Worm (Caenorhabditis elegans) whole organism, young adult: ENCODE results near the gene F45E1.4.
A peak's percentile ranks its signal among the peaks of the same experiment; 100 is the strongest.

ENCODE experiments used
- F10E7.11 ChIP-seq: sonication (generic microtip); optimal IDR thresholded peaks from 2 replicates; lab custom pipeline; 2017; ENCODE audit warnings: mild to moderate bottlenecking, missing genetic modification characterization, moderate library complexity, missing compliant biosample characterization
- F49E8.2 ChIP-seq: sonication (generic microtip); optimal IDR thresholded peaks from 3 replicates; lab custom pipeline; 2017; ENCODE audit warnings: missing genetic modification characterization, mild to moderate bottlenecking, missing compliant biosample characterization, antibody characterized with exemption, moderate library complexity; ENCODE audit not compliant: insufficient read depth
- F57A8.1 ChIP-seq: fragments of 200-800 bp; sonication (Bioruptor generic); optimal IDR thresholded peaks from 2 replicates; lab custom pipeline; 2018; ENCODE audit warnings: mild to moderate bottlenecking, missing genetic modification characterization, moderate library complexity, missing compliant biosample characterization
- F57C9.4 ChIP-seq: sonication (generic microtip); optimal IDR thresholded peaks from 2 replicates; lab custom pipeline; 2017; ENCODE audit warnings: mild to moderate bottlenecking, missing genetic modification characterization, missing compliant biosample characterization
- Y53F4B.3 ChIP-seq: fragments of 200-800 bp; sonication (Bioruptor generic); IDR thresholded peaks from 2 replicates; pipeline ENCODE4 v1.3.6; 2022; ENCODE audit warnings: missing genetic modification reagents, missing genetic modification characterization, missing compliant biosample characterization
- athp-1 ChIP-seq: sonication (generic microtip); optimal IDR thresholded peaks from 2 replicates; lab custom pipeline; 2017; ENCODE audit warnings: mild to moderate bottlenecking, missing genetic modification characterization, missing compliant biosample characterization
- attf-5 ChIP-seq: fragments of 200-800 bp; sonication (Bioruptor generic); optimal IDR thresholded peaks from 2 replicates; lab custom pipeline; 2018; ENCODE audit warnings: mild to moderate bottlenecking, missing genetic modification characterization, missing compliant biosample characterization
- cebp-1 ChIP-seq, 2 experiments: fragments of 200-800 bp in 1 of 2; sonication (Bioruptor generic) in 1 of 2; sonication (generic microtip) in 1 of 2; IDR thresholded peaks in 1 of 2; optimal IDR thresholded peaks in 1 of 2; 2 replicates each; pipeline versions ENCODE4 v1.3.6 to Lab custom; 2017 to 2022; ENCODE audit warnings: missing compliant biosample characterization in 2 of 2, missing genetic modification characterization in 2 of 2, mild to moderate bottlenecking in 1 of 2, missing genetic modification reagents in 1 of 2, moderate library complexity in 1 of 2
- dpff-1 ChIP-seq: sonication (generic microtip); optimal IDR thresholded peaks from 2 replicates; lab custom pipeline; 2017; ENCODE audit warnings: mild to moderate bottlenecking, missing genetic modification characterization, missing compliant biosample characterization
- fkh-3 ChIP-seq: sonication (generic microtip); optimal IDR thresholded peaks from 2 replicates; lab custom pipeline; 2016; ENCODE audit warnings: mild to moderate bottlenecking, missing genetic modification characterization, missing compliant biosample characterization
- him-1 ChIP-seq: sonication (generic microtip); optimal IDR thresholded peaks from 2 replicates; lab custom pipeline; 2016; ENCODE audit warnings: missing genotype, missing genetic modification reagents, missing genetic modification characterization, missing compliant biosample characterization
- hlh-26 ChIP-seq: fragments of 200-800 bp; sonication (Bioruptor generic); conservative IDR thresholded peaks from 2 replicates; pipeline ENCODE4 v1.3.6; 2022; ENCODE audit warnings: missing genetic modification reagents, missing genetic modification characterization, missing compliant biosample characterization
- hmg-20 ChIP-seq: fragments of 200-800 bp; sonication (Bioruptor generic); IDR thresholded peaks from 2 replicates; pipeline ENCODE4 v1.3.6; 2022; ENCODE audit warnings: missing genetic modification reagents, missing genetic modification characterization, missing compliant biosample characterization
- hrde-1 ChIP-seq: sonication (generic microtip); optimal IDR thresholded peaks from 2 replicates; lab custom pipeline; 2016; ENCODE audit warnings: missing genetic modification characterization, mild to moderate bottlenecking, missing compliant biosample characterization, moderate library complexity, missing genotype, missing genetic modification reagents, borderline replicate concordance
- let-607 ChIP-seq, 2 experiments: fragments of 200-800 bp in 1 of 2; sonication (Bioruptor generic) in 1 of 2; sonication (generic microtip) in 1 of 2; optimal IDR thresholded peaks; 2 replicates each; lab custom pipeline; 2016 to 2018; ENCODE audit warnings: mild to moderate bottlenecking in 2 of 2, missing compliant biosample characterization in 2 of 2, missing genetic modification characterization in 2 of 2, moderate library complexity in 2 of 2, missing genotype in 1 of 2
- lin-26 ChIP-seq: fragments of 200-800 bp; sonication (Bioruptor generic); IDR thresholded peaks from 2 replicates; pipeline ENCODE4 v1.3.6; 2022; ENCODE audit warnings: missing genetic modification reagents, missing genetic modification characterization, missing compliant biosample characterization
- lin-35 ChIP-seq, 3 experiments: fragments of 150-350 bp in 2 of 3; sonication (generic microtip) in 1 of 3; optimal IDR thresholded peaks; 2 replicates each; lab custom pipeline; 2014 to 2018; ENCODE audit warnings: missing biosample characterization in 3 of 3, missing genetic modification characterization in 3 of 3, missing genetic modification reagents in 3 of 3
- lin-40 ChIP-seq: sonication (generic microtip); optimal IDR thresholded peaks from 2 replicates; lab custom pipeline; 2016; ENCODE audit warnings: missing genetic modification characterization, mild to moderate bottlenecking, missing compliant biosample characterization, missing genotype, missing genetic modification reagents
- madf-3 ChIP-seq: fragments of 200-800 bp; sonication (Bioruptor generic); IDR thresholded peaks from 2 replicates; pipeline ENCODE4 v1.3.6; 2022; ENCODE audit warnings: missing genetic modification reagents, missing genetic modification characterization, missing compliant biosample characterization
- mes-4 ChIP-seq: sonication (generic microtip); optimal IDR thresholded peaks from 2 replicates; lab custom pipeline; 2016; ENCODE audit warnings: missing genotype, missing genetic modification characterization, missing compliant biosample characterization
- nfya-2 ChIP-seq: fragments of 200-800 bp; sonication (Bioruptor generic); IDR thresholded peaks from 2 replicates; pipeline ENCODE4 v1.3.6; 2022; ENCODE audit warnings: missing genetic modification reagents, missing genetic modification characterization, missing compliant biosample characterization
- nfyb-1 ChIP-seq: fragments of 200-800 bp; sonication (Bioruptor generic); IDR thresholded peaks from 2 replicates; pipeline ENCODE4 v1.3.6; 2022; ENCODE audit warnings: missing genetic modification reagents, missing genetic modification characterization, missing compliant biosample characterization
- nhr-120 ChIP-seq: fragments of 200-800 bp; sonication (Bioruptor generic); IDR thresholded peaks from 2 replicates; pipeline ENCODE4 v1.3.6; 2022; ENCODE audit warnings: missing genetic modification characterization, missing compliant biosample characterization
- nhr-80 ChIP-seq: sonication (generic microtip); optimal IDR thresholded peaks from 2 replicates; lab custom pipeline; 2016; ENCODE audit warnings: missing genetic modification characterization, missing compliant biosample characterization
- rcor-1 ChIP-seq: fragments of 200-800 bp; sonication (Bioruptor generic); IDR thresholded peaks from 2 replicates; pipeline ENCODE4 v1.3.6; 2022; ENCODE audit warnings: missing genetic modification reagents, missing genetic modification characterization, missing compliant biosample characterization
- sea-2 ChIP-seq: fragments of 200-800 bp; sonication (Bioruptor generic); IDR thresholded peaks from 2 replicates; pipeline ENCODE4 v1.3.6; 2022; ENCODE audit warnings: missing genetic modification characterization, missing compliant biosample characterization
- snpc-1.1 ChIP-seq: sonication (generic microtip); optimal IDR thresholded peaks from 2 replicates; lab custom pipeline; 2017; ENCODE audit warnings: missing genetic modification characterization, mild to moderate bottlenecking, missing compliant biosample characterization, antibody characterized with exemption, moderate library complexity, missing genotype, missing genetic modification reagents; ENCODE audit not compliant: insufficient read depth
- snpc-1.3 ChIP-seq: sonication (generic microtip); optimal IDR thresholded peaks from 2 replicates; lab custom pipeline; 2017; ENCODE audit warnings: missing genetic modification characterization, mild to moderate bottlenecking, missing compliant biosample characterization, antibody characterized with exemption, moderate library complexity, missing genotype, missing genetic modification reagents; ENCODE audit not compliant: insufficient read depth
- tlf-1 ChIP-seq: fragments of 200-800 bp; sonication (Bioruptor generic); optimal IDR thresholded peaks from 2 replicates; lab custom pipeline; 2018; ENCODE audit warnings: mild to moderate bottlenecking, missing genetic modification characterization, missing compliant biosample characterization
- unc-62 ChIP-seq: fragments of 150-350 bp; optimal IDR thresholded peaks from 2 replicates; lab custom pipeline; 2014; ENCODE audit warnings: missing biosample characterization, missing genetic modification reagents, missing genetic modification characterization
- xnd-1 ChIP-seq: sonication (generic microtip); optimal IDR thresholded peaks from 2 replicates; lab custom pipeline; 2016; ENCODE audit warnings: missing genotype, missing genetic modification reagents, missing genetic modification characterization, missing compliant biosample characterization
- ztf-22 ChIP-seq: fragments of 200-800 bp; sonication (Bioruptor generic); optimal IDR thresholded peaks from 2 replicates; lab custom pipeline; 2018; ENCODE audit warnings: mild to moderate bottlenecking, missing genetic modification characterization, moderate library complexity, missing compliant biosample characterization
- ztf-26 ChIP-seq: sonication (generic microtip); optimal IDR thresholded peaks from 2 replicates; lab custom pipeline; 2017; ENCODE audit warnings: missing genetic modification characterization, missing compliant biosample characterization
- ztf-28 ChIP-seq: fragments of 200-800 bp; sonication (Bioruptor generic); IDR thresholded peaks from 2 replicates; pipeline ENCODE4 v1.3.6; 2022; ENCODE audit warnings: missing genetic modification reagents, missing genetic modification characterization, missing compliant biosample characterization
- ztf-3 ChIP-seq: fragments of 200-800 bp; sonication (Bioruptor generic); optimal IDR thresholded peaks from 2 replicates; lab custom pipeline; 2018; ENCODE audit warnings: mild to moderate bottlenecking, missing genetic modification characterization, missing compliant biosample characterization

Gene F45E1.4

DNA sequence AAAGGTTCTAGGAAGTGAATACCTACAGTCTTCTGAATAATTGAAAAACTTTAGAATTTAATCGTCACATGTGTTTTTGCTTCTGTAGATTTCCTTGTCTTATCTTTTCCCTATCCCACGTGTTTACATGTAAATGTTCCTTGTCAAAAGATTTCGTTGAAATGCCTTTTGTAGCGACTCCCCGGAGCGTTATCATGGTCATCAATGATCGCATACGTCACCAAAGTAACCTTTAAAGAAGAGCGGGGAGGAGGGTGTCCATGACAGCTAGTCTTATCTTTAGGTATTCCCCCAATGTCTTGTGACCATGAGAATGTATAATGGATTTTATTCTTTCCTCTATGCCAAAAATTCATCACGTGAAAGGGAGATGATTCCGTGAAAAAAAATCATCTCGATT is 1.1 kb downstream of the F45E1.4 start (continued):
- TF ChIP-seq him-1 (tag; lab: Kevin White, UChicago) (no peak), nfyb-1 (GFP tag; lab: Robert Waterston, UW) (no peak), nhr-80 (tag; lab: Kevin White, UChicago) (peak; percentile 43), nhr-120 (GFP tag; lab: Robert Waterston, UW) (no peak), xnd-1 (tag; lab: Kevin White, UChicago) (no peak), attf-5 (no peak), unc-62 (GFP tag; lab: Kevin White, UChicago) (no peak), let-607 (tag; optimal IDR thresholded peaks at IDR 0.05; lab: Kevin White, UChicago) (peak in 1 of 2 experiments; percentile 34), ztf-22 (GFP tag; lab: Kevin White, UChicago) (peak; percentile 40), hlh-26 (GFP tag; lab: Robert Waterston, UW) (no peak), fkh-3 (no peak), rcor-1 (GFP tag; lab: Robert Waterston, UW) (no peak), cebp-1 (GFP tag; IDR thresholded peaks at IDR 0.05; lab: Robert Waterston, UW) (no peak), cebp-1 (tag; optimal IDR thresholded peaks at IDR 0.05; lab: Kevin White, UChicago) (peak; percentile 28), Y53F4B.3 (GFP tag; lab: Robert Waterston, UW) (no peak), dpff-1 (tag; lab: Kevin White, UChicago) (no peak), lin-40 (tag; lab: Kevin White, UChicago) (peak; percentile 56), F49E8.2 (tag; lab: Kevin White, UChicago) (no peak), hmg-20 (no peak), lin-35 (GFP tag; optimal IDR thresholded peaks at IDR 0.05; lab: Kevin White, UChicago) (peak in 1 of 3 experiments; percentile 14), tlf-1 (no peak), F57A8.1 (GFP tag; lab: Kevin White, UChicago) (no peak)

DNA sequence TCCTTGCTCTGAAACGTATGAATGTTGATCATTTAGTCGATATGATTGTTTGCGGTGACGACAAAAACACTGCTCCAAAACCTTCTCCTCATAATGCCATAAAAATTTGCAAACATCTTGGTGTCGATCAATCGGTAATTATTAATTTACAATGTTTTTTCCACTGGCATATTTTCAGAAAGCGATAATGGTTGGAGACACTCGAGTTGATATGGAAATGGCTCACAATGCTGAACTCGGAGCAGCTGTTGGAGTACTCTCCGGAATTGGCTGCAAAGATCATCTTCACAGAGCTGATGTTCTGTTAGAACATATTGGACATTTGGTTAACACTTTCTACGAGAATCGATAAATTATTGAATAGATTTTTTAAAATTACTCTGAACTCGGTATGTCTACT is 2.7 kb downstream of the F45E1.4 start:
- no peak for TF ChIP-seq nhr-120 (GFP tag; lab: Robert Waterston, UW)
- no peak for TF ChIP-seq F57C9.4 (tag; lab: Kevin White, UChicago)
- no peak for TF ChIP-seq ztf-28 (GFP tag; lab: Robert Waterston, UW)
- peak; percentile 59; the same call in 1 of the 2 replicates for TF ChIP-seq madf-3 (GFP tag; lab: Robert Waterston, UW)
- TF ChIP-seq lin-26 (GFP tag; lab: Robert Waterston, UW) = no peak
- TF ChIP-seq sea-2 (GFP tag; lab: Robert Waterston, UW) = no peak
- TF ChIP-seq F10E7.11 (tag; lab: Kevin White, UChicago) = no peak

DNA sequence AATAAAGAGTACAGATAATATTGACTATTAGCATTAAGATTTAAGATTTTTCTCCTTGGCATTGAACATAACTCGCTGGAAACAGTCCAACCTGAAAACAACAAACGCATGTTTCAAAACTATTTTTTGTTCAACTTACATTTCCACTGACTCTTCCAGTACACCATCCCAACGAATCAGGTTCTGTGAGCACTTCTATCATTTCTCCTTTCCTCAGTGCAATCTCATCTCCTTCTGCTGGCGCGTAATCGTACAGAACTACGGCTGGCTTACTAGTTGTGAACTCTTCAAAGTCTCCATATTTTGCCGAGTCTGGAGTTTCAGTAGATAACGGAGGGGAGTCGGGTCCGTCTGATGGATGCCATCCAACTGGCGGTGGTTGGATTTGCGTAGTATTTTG is 3.4 kb downstream of the F45E1.4 start:
- TF ChIP-seq snpc-1.1 (tag; lab: Kevin White, UChicago) = no peak
- TF ChIP-seq athp-1 (tag; lab: Kevin White, UChicago) = no peak
- no peak for TF ChIP-seq nfya-2
- TF ChIP-seq lin-26 (GFP tag; lab: Robert Waterston, UW) = no peak
- no peak for TF ChIP-seq sea-2 (GFP tag; lab: Robert Waterston, UW)
- peak; percentile 12 for TF ChIP-seq ztf-3 (GFP tag; lab: Kevin White, UChicago)
- TF ChIP-seq hrde-1 (tag; lab: Kevin White, UChicago) = no peak
- TF ChIP-seq F57C9.4 (tag; lab: Kevin White, UChicago) = no peak
- no peak for TF ChIP-seq snpc-1.3 (tag; lab: Kevin White, UChicago)
- no peak for TF ChIP-seq ztf-22 (GFP tag; lab: Kevin White, UChicago)
- no peak for TF ChIP-seq mes-4 (tag; lab: Kevin White, UChicago)
- TF ChIP-seq ztf-26 (tag; lab: Kevin White, UChicago) = peak; percentile 39
